ENCODE assay signal across 2 fruit fly cellular contexts in the genomic region with DNA sequence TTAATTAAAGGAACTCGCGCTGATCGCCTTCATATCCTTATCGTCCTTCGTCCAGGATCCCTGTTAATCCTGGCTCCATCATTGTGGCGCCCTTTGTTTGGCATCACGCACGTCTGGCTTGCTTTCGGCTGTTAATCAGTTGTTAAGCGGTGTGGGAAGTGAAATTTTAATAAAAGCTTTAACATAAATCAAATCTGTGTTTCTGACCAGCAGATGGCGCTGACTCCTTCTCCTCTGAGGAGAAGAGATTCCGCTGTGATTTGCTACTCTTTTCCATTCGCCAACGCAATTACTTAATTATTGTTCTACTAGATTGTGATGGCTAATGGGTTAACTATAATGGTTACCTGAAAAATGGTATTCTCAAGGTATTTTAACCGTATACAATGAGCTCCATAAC.
TF ChIP-seq lines count a peak whose summit lies in the region.

No protein-coding gene starts in this region.

- TF ChIP-seq CTCF in S2 (optimal IDR thresholded peaks at IDR 0.05; lab: Kevin White, UChicago): peak; percentile 39 to 53
- peak; percentile 74 for TF ChIP-seq CTCF in whole organism, embryonic (GFP tag; optimal IDR thresholded peaks at IDR 0.05; lab: Kevin White, UChicago)

TF ChIP-seq in whole organism, embryonic, 481 proteins besides CTCF, POLR2A, EP300 and RAD21:
- TF ChIP-seq HLH4C (GFP tag; IDR thresholded peaks at IDR 0.05; lab: Robert Waterston, UW; ENCODE audit: partially characterized antibody) (no peak), hb (GFP tag; IDR thresholded peaks at IDR 0.05; lab: Robert Waterston, UW; ENCODE audit: partially characterized antibody) (no peak), CG31388 (GFP tag; optimal IDR thresholded peaks at IDR 0.05; lab: Kevin White, UChicago) (no peak), prd (optimal IDR thresholded peaks at IDR 0.05; lab: Kevin White, UChicago) (no peak), prd (GFP tag; IDR thresholded peaks at IDR 0.05; lab: Robert Waterston, UW) (no peak), CG12391 (tag; optimal IDR thresholded peaks at IDR 0.05; lab: Kevin White, UChicago) (no peak), psq (GFP tag; optimal IDR thresholded peaks at IDR 0.05; lab: Kevin White, UChicago) (no peak)
